Fruit fly (Drosophila melanogaster) whole organism, prepupa: Measurements from ENCODE around the gene cold.

Experiments used
- Blimp-1 ChIP-seq: fragments of 200-800 bp; sonication (Bioruptor generic); optimal IDR thresholded peaks from 3 replicates; lab custom pipeline; 2017; ENCODE audit warnings: missing biosample characterization, missing genetic modification characterization, mild to moderate bottlenecking, moderate library complexity, missing genetic modification reagents
- CG10631 ChIP-seq: fragments of 200-800 bp; sonication (Bioruptor generic); optimal IDR thresholded peaks from 2 replicates; lab custom pipeline; 2016; ENCODE audit warnings: missing biosample characterization, missing genetic modification characterization
- CG10669 ChIP-seq: fragments of 200-800 bp; sonication (Bioruptor generic); optimal IDR thresholded peaks from 3 replicates; lab custom pipeline; 2018; ENCODE audit warnings: missing biosample characterization, mild to moderate bottlenecking, missing genetic modification characterization, moderate library complexity
- CG11294 ChIP-seq: fragments of 200-800 bp; sonication (Bioruptor generic); IDR thresholded peaks from 2 replicates; pipeline ENCODE4 v1.3.6; 2022; ENCODE audit warnings: missing biosample characterization, missing genetic modification characterization
- CG11762 ChIP-seq: fragments of 200-800 bp; sonication (Bioruptor generic); optimal IDR thresholded peaks from 3 replicates; lab custom pipeline; 2016; ENCODE audit warnings: missing biosample characterization, missing genetic modification characterization; ENCODE audit not compliant: insufficient read depth
- CG15336 ChIP-seq: fragments of 200-800 bp; sonication (Bioruptor generic); IDR thresholded peaks from 2 replicates; pipeline ENCODE4 v1.3.6; 2022; ENCODE audit warnings: missing biosample characterization, missing genetic modification characterization
- CG1621 ChIP-seq: fragments of 200-800 bp; sonication (Bioruptor generic); optimal IDR thresholded peaks from 3 replicates; lab custom pipeline; 2018; ENCODE audit warnings: missing biosample characterization, mild to moderate bottlenecking, missing genetic modification characterization
- CG16779 ChIP-seq: fragments of 200-800 bp; sonication (Bioruptor generic); optimal IDR thresholded peaks from 3 replicates; lab custom pipeline; 2017; ENCODE audit warnings: missing biosample characterization, mild to moderate bottlenecking, missing genetic modification characterization
- CG34406 ChIP-seq: fragments of 200-800 bp; sonication (Bioruptor generic); optimal IDR thresholded peaks from 3 replicates; lab custom pipeline; 2016; ENCODE audit warnings: missing biosample characterization, missing genetic modification characterization
- CG3919 ChIP-seq: fragments of 200-800 bp; sonication (Bioruptor generic); optimal IDR thresholded peaks from 3 replicates; lab custom pipeline; 2016; ENCODE audit warnings: missing biosample characterization, missing genetic modification characterization
- CG6163 ChIP-seq: fragments of 200-800 bp; sonication (Bioruptor generic); IDR thresholded peaks from 3 replicates; pipeline ENCODE4 v1.3.6; 2022; ENCODE audit warnings: missing biosample characterization, missing genetic modification characterization
- CG6276 ChIP-seq: fragments of 200-800 bp; sonication (Bioruptor generic); optimal IDR thresholded peaks from 2 replicates; lab custom pipeline; 2017; ENCODE audit warnings: missing biosample characterization, mild to moderate bottlenecking, missing genetic modification characterization
- CG6808 ChIP-seq: fragments of 200-800 bp; sonication (Bioruptor generic); optimal IDR thresholded peaks from 3 replicates; lab custom pipeline; 2017; ENCODE audit warnings: missing biosample characterization, missing genetic modification characterization, mild to moderate bottlenecking, moderate library complexity, missing genetic modification reagents
- CG6854 ChIP-seq: fragments of 200-800 bp; sonication (Bioruptor generic); optimal IDR thresholded peaks from 2 replicates; lab custom pipeline; 2017; ENCODE audit warnings: missing biosample characterization, mild to moderate bottlenecking, missing genetic modification characterization
- CG7368 ChIP-seq: fragments of 200-800 bp; sonication (Bioruptor generic); optimal IDR thresholded peaks from 3 replicates; lab custom pipeline; 2016; ENCODE audit warnings: missing biosample characterization, missing genetic modification characterization
- CG8119 ChIP-seq: fragments of 200-800 bp; sonication (Bioruptor generic); IDR thresholded peaks from 3 replicates; pipeline ENCODE4 v1.3.6; 2022; ENCODE audit warnings: missing biosample characterization, missing genetic modification characterization
- CG8319 ChIP-seq: fragments of 200-800 bp; sonication (Bioruptor generic); optimal IDR thresholded peaks from 3 replicates; lab custom pipeline; 2016; ENCODE audit warnings: missing biosample characterization, missing genetic modification characterization
- CG9139 ChIP-seq: fragments of 200-800 bp; sonication (Bioruptor generic); optimal IDR thresholded peaks from 3 replicates; lab custom pipeline; 2017; ENCODE audit warnings: missing biosample characterization, mild to moderate bottlenecking, missing genetic modification characterization
- Eip93F ChIP-seq: fragments of 200-800 bp; sonication (Bioruptor generic); optimal IDR thresholded peaks from 2 replicates; lab custom pipeline; 2016; ENCODE audit warnings: missing biosample characterization, mild to moderate bottlenecking, missing genetic modification characterization
- Ets21C ChIP-seq: fragments of 200-800 bp; sonication (Bioruptor generic); optimal IDR thresholded peaks from 3 replicates; lab custom pipeline; 2016; ENCODE audit warnings: missing biosample characterization, missing genetic modification characterization
- Ets96B ChIP-seq: fragments of 200-800 bp; optimal IDR thresholded peaks from 2 replicates; lab custom pipeline; 2019; ENCODE audit warnings: missing biosample characterization, mild to moderate bottlenecking, missing genetic modification characterization, moderate library complexity
- Gug ChIP-seq: fragments of 200-800 bp; sonication (Bioruptor generic); IDR thresholded peaks from 2 replicates; pipeline ENCODE4 v1.3.6; 2022; ENCODE audit warnings: missing biosample characterization, missing genetic modification characterization
- Hr38 ChIP-seq: sonication (Bioruptor generic); optimal IDR thresholded peaks from 2 replicates; lab custom pipeline; 2016; ENCODE audit warnings: missing biosample characterization, missing genetic modification characterization
- Hr4 ChIP-seq: fragments of 200-800 bp; sonication (Bioruptor generic); optimal IDR thresholded peaks from 3 replicates; lab custom pipeline; 2016; ENCODE audit warnings: missing biosample characterization, missing genetic modification characterization
- Lpt ChIP-seq: fragments of 200-800 bp; sonication (Bioruptor generic); optimal IDR thresholded peaks from 3 replicates; lab custom pipeline; 2016; ENCODE audit warnings: missing biosample characterization, missing genetic modification characterization
- OdsH ChIP-seq: fragments of 200-800 bp; sonication (Bioruptor generic); optimal IDR thresholded peaks from 3 replicates; lab custom pipeline; 2016; ENCODE audit warnings: missing biosample characterization, missing genetic modification characterization
- Smox ChIP-seq: fragments of 200-800 bp; sonication (Bioruptor generic); optimal IDR thresholded peaks from 3 replicates; lab custom pipeline; 2016; ENCODE audit warnings: missing biosample characterization, missing genetic modification characterization
- Sox15 ChIP-seq: fragments of 200-800 bp; sonication (Bioruptor generic); optimal IDR thresholded peaks from 3 replicates; lab custom pipeline; 2016; ENCODE audit warnings: missing biosample characterization, missing genetic modification characterization
- achi ChIP-seq: fragments of 200-800 bp; sonication (Bioruptor generic); optimal IDR thresholded peaks from 3 replicates; lab custom pipeline; 2016; ENCODE audit warnings: missing biosample characterization, missing genetic modification characterization
- acj6 ChIP-seq: fragments of 200-800 bp; sonication (Bioruptor generic); optimal IDR thresholded peaks from 3 replicates; lab custom pipeline; 2016; ENCODE audit warnings: missing biosample characterization, missing genetic modification characterization
- cyc ChIP-seq: fragments of 200-800 bp; sonication (Bioruptor generic); optimal IDR thresholded peaks from 3 replicates; lab custom pipeline; 2016; ENCODE audit warnings: missing biosample characterization, missing genetic modification characterization
- dac ChIP-seq: fragments of 200-800 bp; sonication (Bioruptor generic); optimal IDR thresholded peaks from 2 replicates; lab custom pipeline; 2017; ENCODE audit warnings: missing biosample characterization, mild to moderate bottlenecking, missing genetic modification characterization
- dsx ChIP-seq: fragments of 200-800 bp; optimal IDR thresholded peaks from 3 replicates; lab custom pipeline; 2019; ENCODE audit warnings: missing biosample characterization, mild to moderate bottlenecking, missing genetic modification characterization, moderate library complexity; ENCODE audit not compliant: poor library complexity, severe bottlenecking
- eg ChIP-seq: fragments of 200-800 bp; sonication (Bioruptor generic); IDR thresholded peaks from 3 replicates; pipeline ENCODE4 v1.3.6; 2022; ENCODE audit warnings: missing biosample characterization, missing genetic modification characterization
- esn ChIP-seq: fragments of 200-800 bp; sonication (Bioruptor generic); optimal IDR thresholded peaks from 2 replicates; lab custom pipeline; 2016; ENCODE audit warnings: missing biosample characterization, mild to moderate bottlenecking, missing genetic modification characterization, moderate library complexity
- fd59A ChIP-seq: fragments of 200-800 bp; sonication (Bioruptor generic); optimal IDR thresholded peaks from 2 replicates; lab custom pipeline; 2017; ENCODE audit warnings: missing biosample characterization, mild to moderate bottlenecking, missing genetic modification characterization, missing genetic modification reagents
- fd85E ChIP-seq: fragments of 200-800 bp; sonication (Bioruptor generic); optimal IDR thresholded peaks from 3 replicates; lab custom pipeline; 2016; ENCODE audit warnings: missing biosample characterization, missing genetic modification characterization
- lz ChIP-seq: fragments of 200-800 bp; sonication (Bioruptor generic); optimal IDR thresholded peaks from 3 replicates; lab custom pipeline; 2016; ENCODE audit warnings: missing biosample characterization, missing genetic modification characterization
- net ChIP-seq: fragments of 200-800 bp; sonication (Bioruptor generic); optimal IDR thresholded peaks from 3 replicates; lab custom pipeline; 2016; ENCODE audit warnings: missing biosample characterization, missing genetic modification characterization
- pdm3 ChIP-seq: fragments of 200-800 bp; sonication (Bioruptor generic); optimal IDR thresholded peaks from 3 replicates; lab custom pipeline; 2016; ENCODE audit warnings: missing biosample characterization, missing genetic modification characterization
- spab ChIP-seq: fragments of 200-800 bp; sonication (Bioruptor generic); optimal IDR thresholded peaks from 2 replicates; lab custom pipeline; 2017; ENCODE audit warnings: missing biosample characterization, mild to moderate bottlenecking, missing genetic modification characterization, missing genetic modification reagents
- ss ChIP-seq, 2 experiments: fragments of 200-800 bp; sonication (Bioruptor generic); optimal IDR thresholded peaks; 2 replicates in 1 of 2; 3 replicates in 1 of 2; lab custom pipeline; 2017 to 2018; ENCODE audit warnings: mild to moderate bottlenecking in 2 of 2, missing biosample characterization in 2 of 2, missing genetic modification characterization in 2 of 2, moderate library complexity in 1 of 2
- svp ChIP-seq: fragments of 200-800 bp; sonication (Bioruptor generic); peaks from one replicate; lab custom pipeline; 2016; ENCODE audit warnings: missing biosample characterization, missing genetic modification characterization
- topi ChIP-seq: fragments of 200-800 bp; sonication (Bioruptor generic); optimal IDR thresholded peaks from 3 replicates; lab custom pipeline; 2016; ENCODE audit warnings: missing biosample characterization, missing genetic modification characterization

Gene cold

DNA sequence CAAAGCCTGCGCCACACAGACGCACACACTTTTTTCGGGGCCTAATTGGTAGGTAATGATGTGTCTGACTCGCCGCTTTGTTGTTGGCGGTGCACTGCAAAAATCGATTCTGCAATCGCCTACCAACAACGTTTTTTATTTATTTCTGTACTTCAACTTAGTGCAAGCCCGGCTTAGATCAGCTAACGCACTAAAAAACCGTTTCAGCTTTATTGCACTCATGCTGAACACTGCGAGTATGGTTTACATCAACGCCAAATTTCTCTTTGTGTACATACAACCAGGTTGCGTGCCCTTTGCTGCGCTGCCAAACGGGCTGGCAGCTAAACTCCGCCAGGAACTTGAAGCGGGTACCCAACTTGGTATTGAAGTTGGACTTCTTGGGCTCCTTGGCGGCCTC, 43.8 kb upstream of the cold start (continued):
- no peak for TF ChIP-seq Ets21C (GFP tag; lab: Kevin White, UChicago)
- TF ChIP-seq CG16779, result peak; percentile 66
- TF ChIP-seq CG8119 (GFP tag; lab: Robert Waterston, UW), result 0 out of 3 replicates have a peak, but pooled peaks have one; percentile 44
- peak; percentile 80 for TF ChIP-seq CG10631 (GFP tag; lab: Kevin White, UChicago)
- TF ChIP-seq achi, result peak; percentile 73
- TF ChIP-seq CG1621 (tag; lab: Kevin White, UChicago), result peak; percentile 67
- TF ChIP-seq Blimp-1 (GFP tag; lab: Kevin White, UChicago), result peak; percentile 71
- peak; percentile 60 to 73 for TF ChIP-seq ss (GFP tag; optimal IDR thresholded peaks at IDR 0.05; lab: Kevin White, UChicago)
- peak; percentile 51 for TF ChIP-seq CG10669 (GFP tag; lab: Kevin White, UChicago)
- peak; percentile 64 for TF ChIP-seq Ets96B (tag; lab: Kevin White, UChicago)
- TF ChIP-seq svp, result peak; percentile 98
- peak; percentile 36; the same call in 1 of the 2 replicates for TF ChIP-seq CG15336 (GFP tag; lab: Robert Waterston, UW)
- TF ChIP-seq Sox15 (GFP tag; lab: Kevin White, UChicago), result peak; percentile 71

DNA sequence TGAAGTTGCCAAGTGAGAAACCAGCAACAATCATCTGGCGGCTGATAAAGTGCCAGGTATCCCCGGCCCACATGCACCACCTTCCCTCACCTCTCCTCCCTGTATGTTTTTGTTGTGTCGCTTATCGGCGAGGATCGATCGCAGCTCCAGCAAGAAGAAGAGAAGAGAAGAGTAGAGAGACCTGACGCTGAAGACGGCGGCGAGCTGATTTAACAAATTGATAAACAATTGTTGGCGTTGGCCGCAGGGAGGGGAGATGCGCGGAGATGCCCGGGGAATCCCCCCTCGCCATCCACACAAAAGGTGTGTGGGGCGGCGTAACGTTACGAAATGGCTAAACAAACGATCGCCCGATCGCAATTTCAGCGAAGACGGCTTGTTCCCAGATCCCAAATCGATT, 40.4 kb upstream of the cold start:
- TF ChIP-seq CG10669 (GFP tag; lab: Kevin White, UChicago), result peak; percentile 13
- no peak for TF ChIP-seq esn
- no peak for TF ChIP-seq Hr38 (GFP tag; lab: Kevin White, UChicago)
- TF ChIP-seq svp, result peak; percentile 69
- peak; percentile 24 for TF ChIP-seq CG6854 (GFP tag; lab: Kevin White, UChicago)
- TF ChIP-seq dsx (GFP tag; lab: Kevin White, UChicago), result peak; percentile 15

DNA sequence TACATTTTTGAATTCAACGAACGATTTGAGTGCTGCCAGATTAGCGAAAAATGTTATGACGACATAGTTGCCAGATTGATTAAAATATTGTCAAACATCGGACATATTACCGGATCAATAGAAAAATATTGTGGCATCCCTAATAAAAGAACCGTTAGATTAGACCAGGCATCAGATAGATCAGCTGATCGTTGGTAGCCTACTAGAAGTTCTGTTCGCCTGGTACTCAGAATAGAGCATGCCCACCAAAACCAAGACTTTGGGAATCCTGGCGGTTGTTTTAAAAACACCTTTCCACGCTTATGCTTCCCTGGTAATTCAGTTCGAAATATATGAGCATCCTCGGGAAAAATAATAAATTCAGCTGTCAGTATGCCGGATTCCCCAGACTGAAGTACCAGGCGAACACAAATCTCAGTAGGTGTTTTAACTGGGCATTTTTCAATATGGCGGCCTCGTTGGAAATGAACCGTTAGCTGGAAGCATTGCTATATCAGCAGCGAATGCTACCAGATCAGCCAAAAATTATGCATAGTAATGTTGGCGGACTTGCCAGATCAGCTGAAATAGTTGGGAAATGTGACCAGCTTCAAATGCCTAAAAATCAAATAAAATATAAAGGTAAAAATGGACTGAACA, 33.4 kb upstream of the cold start:
- TF ChIP-seq achi (no peak), acj6 (no peak), CG15336 (GFP tag; lab: Robert Waterston, UW) (peak; percentile 9; the same call in 1 of the 2 replicates), CG8319 (GFP tag; lab: Kevin White, UChicago) (no peak), Blimp-1 (GFP tag; lab: Kevin White, UChicago) (no peak), lz (no peak), Ets96B (tag; lab: Kevin White, UChicago) (no peak), Sox15 (GFP tag; lab: Kevin White, UChicago) (no peak), eg (GFP tag; lab: Robert Waterston, UW) (no peak), CG7368 (GFP tag; lab: Kevin White, UChicago) (no peak), Gug (no peak), Lpt (GFP tag; lab: Kevin White, UChicago) (no peak), pdm3 (GFP tag; lab: Kevin White, UChicago) (no peak), CG3919 (GFP tag; lab: Kevin White, UChicago) (no peak), CG34406 (GFP tag; lab: Kevin White, UChicago) (no peak), ss (GFP tag; optimal IDR thresholded peaks at IDR 0.05; lab: Kevin White, UChicago) (peak in 1 of 2 experiments; percentile 6), fd59A (GFP tag; lab: Kevin White, UChicago) (no peak), CG9139 (GFP tag; lab: Kevin White, UChicago) (no peak), CG6276 (GFP tag; lab: Kevin White, UChicago) (no peak), CG1621 (tag; lab: Kevin White, UChicago) (peak; percentile 41), Smox (GFP tag; lab: Kevin White, UChicago) (peak; percentile 16), dsx (GFP tag; lab: Kevin White, UChicago) (no peak), CG6163 (GFP tag; lab: Robert Waterston, UW) (no peak), CG16779 (no peak), CG11294 (no peak), OdsH (GFP tag; lab: Kevin White, UChicago) (no peak), Hr38 (GFP tag; lab: Kevin White, UChicago) (no peak), fd85E (GFP tag; lab: Kevin White, UChicago) (no peak), dac (no peak), CG6808 (GFP tag; lab: Kevin White, UChicago) (peak; percentile 9), Hr4 (GFP tag; lab: Kevin White, UChicago) (no peak), topi (GFP tag; lab: Kevin White, UChicago) (no peak), spab (GFP tag; lab: Kevin White, UChicago) (no peak), cyc (GFP tag; lab: Kevin White, UChicago) (no peak), Eip93F (GFP tag; lab: Kevin White, UChicago) (no peak), CG11762 (GFP tag; lab: Kevin White, UChicago) (no peak), CG10631 (GFP tag; lab: Kevin White, UChicago) (no peak), CG8119 (GFP tag; lab: Robert Waterston, UW) (no peak), net (GFP tag; lab: Kevin White, UChicago) (no peak), CG6854 (GFP tag; lab: Kevin White, UChicago) (no peak)
